Fruit fly (Drosophila melanogaster): ENCODE measurements around the gene rdx.

Gene rdx

DNA sequence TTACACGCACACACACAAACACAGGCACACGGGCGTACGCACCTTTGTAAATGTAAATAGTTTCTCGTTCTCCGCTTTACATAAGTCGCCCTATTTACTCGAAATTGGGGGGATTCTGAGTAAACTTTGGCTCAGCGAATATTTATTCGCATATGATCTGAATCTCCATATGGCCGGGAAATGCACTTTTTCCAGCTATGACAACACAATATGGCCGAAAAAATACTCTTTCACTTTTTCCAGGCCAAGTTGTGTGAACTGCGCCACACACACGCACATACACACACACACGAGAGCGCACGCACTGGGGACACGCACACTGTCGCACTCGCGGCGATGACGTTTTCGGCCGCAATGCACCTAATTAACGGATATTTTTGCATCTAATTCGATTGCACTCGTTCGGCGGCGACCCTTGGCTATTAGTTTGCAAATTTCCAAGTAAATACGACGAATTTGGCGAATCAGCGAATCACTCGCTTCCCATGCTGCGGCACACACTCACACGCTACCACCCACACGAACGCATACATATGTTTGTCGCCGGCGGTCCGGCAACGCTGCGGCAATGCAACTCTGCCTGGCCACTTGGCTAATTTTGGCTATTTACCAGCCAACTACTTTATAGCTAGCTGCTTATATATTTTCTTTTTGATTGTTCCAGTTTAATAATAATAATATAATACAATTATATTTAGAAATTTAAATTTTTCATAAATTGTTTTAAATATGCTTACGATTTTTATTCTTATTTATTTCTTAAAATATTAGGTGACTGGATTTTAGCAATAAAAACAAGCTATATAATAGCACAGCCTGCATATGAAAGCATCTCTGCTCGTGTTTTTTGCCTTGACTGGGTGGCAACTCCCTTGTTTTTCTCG lies at the start of gene rdx, which contains the start of gene CG3061 (continued):
- TF ChIP-seq Dek (tag; optimal IDR thresholded peaks at IDR 0.05) (peak; percentile 75), HLH3B (GFP tag; IDR thresholded peaks at IDR 0.05) (no peak), sqz (GFP tag; optimal IDR thresholded peaks at IDR 0.05) (peak; percentile 86), wdn (GFP tag; IDR thresholded peaks at IDR 0.05) (no peak), pan (optimal IDR thresholded peaks at IDR 0.05) (no peak), pan (GFP tag; optimal IDR thresholded peaks at IDR 0.05 in 1 of 2, IDR thresholded peaks at IDR 0.05 in 1 of 2) (no peak), CG7987 (GFP tag; optimal IDR thresholded peaks at IDR 0.05) (no peak), Fer2 (tag; optimal IDR thresholded peaks at IDR 0.05) (peak; percentile 51), lola (GFP tag; optimal IDR thresholded peaks at IDR 0.05) (peak in 1 of 3 experiments; percentile 73), MTF-1 (GFP tag; optimal IDR thresholded peaks at IDR 0.05; ENCODE audit: borderline replicate concordance) (no peak), CG15601 (tag; optimal IDR thresholded peaks at IDR 0.05) (peak; percentile 63), CG2712 (tag; optimal IDR thresholded peaks at IDR 0.05) (peak; percentile 74), CG10274 (GFP tag; optimal IDR thresholded peaks at IDR 0.05) (no peak), bsh (GFP tag; optimal IDR thresholded peaks at IDR 0.05) (peak in 1 of 2 experiments; percentile 22), CG17912 (GFP tag; optimal IDR thresholded peaks at IDR 0.05) (no peak), dan (GFP tag; IDR thresholded peaks at IDR 0.05) (no peak), btn (GFP tag; optimal IDR thresholded peaks at IDR 0.05) (no peak), Ravus (GFP tag; IDR thresholded peaks at IDR 0.05) (no peak), CG7372 (GFP tag; IDR thresholded peaks at IDR 0.05) (peak; percentile 45; the same call in 1 of the 2 replicates), Max (GFP tag; optimal IDR thresholded peaks at IDR 0.05) (peak; percentile 0), tio (GFP tag; optimal IDR thresholded peaks at IDR 0.05) (no peak), CG1233 (GFP tag; optimal IDR thresholded peaks at IDR 0.05) (peak; percentile 26), Rfx (GFP tag; IDR thresholded peaks at IDR 0.05) (peak; percentile 68), pb (GFP tag; optimal IDR thresholded peaks at IDR 0.05) (no peak), CG3281 (GFP tag; optimal IDR thresholded peaks at IDR 0.05) (peak; percentile 41), CG16815 (GFP tag; optimal IDR thresholded peaks at IDR 0.05) (peak; percentile 58), ERR (GFP tag; optimal IDR thresholded peaks at IDR 0.05) (no peak), CG11723 (GFP tag; optimal IDR thresholded peaks at IDR 0.05) (peak; percentile 23), CG33213 (GFP tag; optimal IDR thresholded peaks at IDR 0.05) (no peak), CG12659 (GFP tag; optimal IDR thresholded peaks at IDR 0.05) (peak; percentile 82), CG4617 (GFP tag; optimal IDR thresholded peaks at IDR 0.05; ENCODE audit: borderline replicate concordance) (peak; percentile 16), Sry-β (GFP tag; optimal IDR thresholded peaks at IDR 0.05) (peak; percentile 98), CG10462 (GFP tag; optimal IDR thresholded peaks at IDR 0.05) (no peak), Awh (GFP tag; IDR thresholded peaks at IDR 0.05) (no peak), eve (GFP tag; optimal IDR thresholded peaks at IDR 0.05) (no peak), dysf (GFP tag; IDR thresholded peaks at IDR 0.05) (peak; percentile 62; the same call in 2 of the 3 replicates), CG9215 (GFP tag; IDR thresholded peaks at IDR 0.05) (no peak; the same call in 1 of the 2 replicates), NfI (GFP tag; optimal IDR thresholded peaks at IDR 0.05) (peak; percentile 62), sna (GFP tag; IDR thresholded peaks at IDR 0.05; ENCODE audit: partially characterized antibody) (no peak), Ets65A (GFP tag) (peak; percentile 59), emc (GFP tag; optimal IDR thresholded peaks at IDR 0.05) (no peak), cato (GFP tag; optimal IDR thresholded peaks at IDR 0.05; ENCODE audit: borderline replicate concordance) (peak; percentile 38), CG6791 (GFP tag; IDR thresholded peaks at IDR 0.05; ENCODE audit: partially characterized antibody) (no peak), CG12104 (GFP tag; optimal IDR thresholded peaks at IDR 0.05) (peak; percentile 53), CG1792 (GFP tag; optimal IDR thresholded peaks at IDR 0.05) (no peak), gce (GFP tag; IDR thresholded peaks at IDR 0.05) (no peak), Rx (GFP tag; IDR thresholded peaks at IDR 0.05) (no peak), Neu2 (GFP tag; optimal IDR thresholded peaks at IDR 0.05; ENCODE audit: borderline replicate concordance) (no peak), D19A (tag; optimal IDR thresholded peaks at IDR 0.05) (peak; percentile 60)

Measured in whole organism, embryonic.